Fruit fly (Drosophila melanogaster): ENCODE results near the gene Rac1.
A peak's percentile ranks its signal among the peaks of the same experiment; 100 is the strongest.

The Rac1 gene

dm6 chr3L:1342133-1342580 lies 39.7 kb upstream of the Rac1 start, which contains the start of gene indra (continued):
- TF ChIP-seq Ets65A (GFP tag), result peak; percentile 85
- TF ChIP-seq sens (GFP tag), result peak; percentile 95
- TF ChIP-seq bab2 (GFP tag; optimal IDR thresholded peaks at IDR 0.05), result peak; percentile 75
- TF ChIP-seq ato (GFP tag; IDR thresholded peaks at IDR 0.05; ENCODE audit: partially characterized antibody), result peak; percentile 45; the same call in 1 of the 2 replicates
- peak; percentile 46 for TF ChIP-seq zen (tag; optimal IDR thresholded peaks at IDR 0.05)
- TF ChIP-seq Six4 (GFP tag; optimal IDR thresholded peaks at IDR 0.05), result peak; percentile 23
- TF ChIP-seq Hsf (GFP tag; optimal IDR thresholded peaks at IDR 0.05), result peak; percentile 36
- peak; percentile 61 for TF ChIP-seq Bteb2 (GFP tag; optimal IDR thresholded peaks at IDR 0.05)
- peak; percentile 62 for TF ChIP-seq ERR (GFP tag; optimal IDR thresholded peaks at IDR 0.05)
- peak; percentile 59 for TF ChIP-seq CG30020 (tag; optimal IDR thresholded peaks at IDR 0.05)
- no peak for TF ChIP-seq CG6175 (GFP tag; IDR thresholded peaks at IDR 0.05)
- TF ChIP-seq trem (tag; optimal IDR thresholded peaks at IDR 0.05), result peak; percentile 82
- peak; percentile 74 for TF ChIP-seq vvl (GFP tag; IDR thresholded peaks at IDR 0.05)
- peak; percentile 71 for TF ChIP-seq Myb (GFP tag; optimal IDR thresholded peaks at IDR 0.05)
- TF ChIP-seq HLHmδ (GFP tag; optimal IDR thresholded peaks at IDR 0.05), result no peak
- TF ChIP-seq ham (GFP tag; IDR thresholded peaks at IDR 0.05), result no peak
- peak; percentile 74 for TF ChIP-seq nmo (GFP tag; optimal IDR thresholded peaks at IDR 0.05)
- peak; percentile 93 for TF ChIP-seq dm (GFP tag; optimal IDR thresholded peaks at IDR 0.05)
- peak; percentile 60 for TF ChIP-seq stwl (tag; optimal IDR thresholded peaks at IDR 0.05)
- TF ChIP-seq pho (GFP tag; optimal IDR thresholded peaks at IDR 0.05), result peak; percentile 63
- no peak for TF ChIP-seq CG13894 (tag; optimal IDR thresholded peaks at IDR 0.05)
- peak; percentile 56; the same call in 1 of the 2 replicates for TF ChIP-seq cas (GFP tag; IDR thresholded peaks at IDR 0.05)
- TF ChIP-seq CG10431 (GFP tag; optimal IDR thresholded peaks at IDR 0.05), result no peak
- peak; percentile 51; the same call in 1 of the 2 replicates for TF ChIP-seq CG32772 (GFP tag; IDR thresholded peaks at IDR 0.05)
- peak; percentile 63 for TF ChIP-seq ems (GFP tag; optimal IDR thresholded peaks at IDR 0.05)
- TF ChIP-seq CG42726 (GFP tag; IDR thresholded peaks at IDR 0.05; ENCODE audit: partially characterized antibody), result no peak
- peak; percentile 85 for TF ChIP-seq lilli (GFP tag; optimal IDR thresholded peaks at IDR 0.05)
- peak; percentile 39 for TF ChIP-seq CG15479 (GFP tag; optimal IDR thresholded peaks at IDR 0.05)
- TF ChIP-seq CG13123 (GFP tag; optimal IDR thresholded peaks at IDR 0.05), result peak; percentile 27
- peak; percentile 12 for TF ChIP-seq Nf-YB (GFP tag; optimal IDR thresholded peaks at IDR 0.05)
- TF ChIP-seq CG4328 (GFP tag; optimal IDR thresholded peaks at IDR 0.05), result peak; percentile 49
- TF ChIP-seq CG1792 (GFP tag; optimal IDR thresholded peaks at IDR 0.05), result peak; percentile 62
- TF ChIP-seq CG5180 (GFP tag; optimal IDR thresholded peaks at IDR 0.05), result no peak
- peak; percentile 69 for TF ChIP-seq HmgZ (tag; optimal IDR thresholded peaks at IDR 0.05)
- peak; percentile 17 for TF ChIP-seq CG3163 (GFP tag; optimal IDR thresholded peaks at IDR 0.05)
- peak; percentile 25 for TF ChIP-seq CG18764 (GFP tag; optimal IDR thresholded peaks at IDR 0.05)
- TF ChIP-seq CTCF (GFP tag; optimal IDR thresholded peaks at IDR 0.05), result no peak
- peak; percentile 56 for TF ChIP-seq CG15696 (tag; optimal IDR thresholded peaks at IDR 0.05)
- 0 out of 2 replicates have a peak, but pooled peaks have one; percentile 24 for TF ChIP-seq Rx (GFP tag; IDR thresholded peaks at IDR 0.05)
- TF ChIP-seq Mrtf (GFP tag; IDR thresholded peaks at IDR 0.05), result no peak
- peak; percentile 67; the same call in 1 of the 2 replicates for TF ChIP-seq CG13287 (GFP tag; IDR thresholded peaks at IDR 0.05; ENCODE audit: partially characterized antibody)
- TF ChIP-seq chif (GFP tag; optimal IDR thresholded peaks at IDR 0.05), result peak; percentile 8 to 69
- no peak for TF ChIP-seq usp (GFP tag; optimal IDR thresholded peaks at IDR 0.05)
- TF ChIP-seq CG2120 (GFP tag; optimal IDR thresholded peaks at IDR 0.05), result peak; percentile 83
- peak; percentile 57; the same call in 2 of the 4 replicates for TF ChIP-seq Dll (GFP tag; IDR thresholded peaks at IDR 0.05; ENCODE audit: partially characterized antibody)
- no peak for TF ChIP-seq CG11504 (tag; optimal IDR thresholded peaks at IDR 0.05)
- TF ChIP-seq CG43689 (GFP tag; IDR thresholded peaks at IDR 0.05), result no peak
- TF ChIP-seq CG33213 (GFP tag; optimal IDR thresholded peaks at IDR 0.05), result peak; percentile 54
- TF ChIP-seq CG9932 (GFP tag; IDR thresholded peaks at IDR 0.05), result peak; percentile 72
- TF ChIP-seq Hr3 (GFP tag; optimal IDR thresholded peaks at IDR 0.05), result peak; percentile 53
- peak; percentile 6 for TF ChIP-seq CG4424 (GFP tag; optimal IDR thresholded peaks at IDR 0.05)

Measured in whole organism, embryonic.